Fruit fly (Drosophila melanogaster) whole organism, adult: ENCODE data around the gene CG32106.

Source experiments
- CG12768 ChIP-seq: fragments of 200-800 bp; sonication (Bioruptor generic); optimal IDR thresholded peaks from 2 replicates; lab custom pipeline; 2017; ENCODE audit warnings: missing biosample characterization, missing genetic modification characterization, mild to moderate bottlenecking, moderate library complexity, missing genetic modification reagents
- CG14711 ChIP-seq: fragments of 200-800 bp; sonication (Bioruptor generic); optimal IDR thresholded peaks from 2 replicates; lab custom pipeline; 2018; ENCODE audit warnings: missing biosample characterization, mild to moderate bottlenecking, missing genetic modification characterization, moderate library complexity
- CG5204 ChIP-seq: fragments of 200-800 bp; sonication (Bioruptor generic); optimal IDR thresholded peaks from 2 replicates; lab custom pipeline; 2016; ENCODE audit warnings: missing biosample characterization, missing genetic modification characterization
- bab1 ChIP-seq: fragments of 200-800 bp; sonication (Bioruptor generic); optimal IDR thresholded peaks from 3 replicates; lab custom pipeline; 2019; ENCODE audit warnings: missing biosample characterization, mild to moderate bottlenecking, missing genetic modification characterization, moderate library complexity
- cic ChIP-seq: fragments of 200-800 bp; sonication (Bioruptor generic); optimal IDR thresholded peaks from 2 replicates; lab custom pipeline; 2017; ENCODE audit warnings: missing biosample characterization, mild to moderate bottlenecking, missing genetic modification characterization, moderate library complexity
- cnc ChIP-seq, 2 experiments: fragments of >200 bp; optimal IDR thresholded peaks; 2 replicates each; lab custom pipeline; 2017
- toe ChIP-seq: fragments of 200-800 bp; sonication (Bioruptor generic); optimal IDR thresholded peaks from 2 replicates; lab custom pipeline; 2016; ENCODE audit warnings: missing biosample characterization, missing genetic modification characterization

DNA sequence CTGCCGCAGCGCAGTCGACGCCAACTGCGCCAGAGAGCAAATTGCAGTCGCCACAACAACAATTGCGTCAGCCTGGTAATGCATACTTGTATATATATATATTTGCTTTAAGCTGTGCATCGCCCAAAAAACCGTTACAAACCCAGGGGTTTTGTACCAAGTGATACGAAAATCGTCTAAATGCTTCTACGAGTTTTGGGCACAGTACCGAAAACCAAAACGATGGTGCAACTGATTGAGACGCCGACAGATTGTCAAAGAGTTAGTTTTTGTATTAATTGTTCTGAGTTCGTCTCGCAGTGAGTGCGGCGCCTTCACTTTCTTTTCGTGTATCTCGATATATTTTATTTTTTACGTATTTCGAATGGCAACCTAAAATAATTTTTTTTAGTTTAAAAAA is 36.3 kb upstream of the CG32106 start:
- TF ChIP-seq bab1 (GFP tag; lab: Kevin White, UChicago) = peak; percentile 44
- no peak for TF ChIP-seq CG14711
- TF ChIP-seq CG12768 = no peak
- no peak for TF ChIP-seq cnc (optimal IDR thresholded peaks at IDR 0.05; lab: Kevin White, UChicago)
- TF ChIP-seq toe (GFP tag; lab: Kevin White, UChicago) = no peak
- TF ChIP-seq cic (GFP tag; lab: Kevin White, UChicago) = no peak
- no peak for TF ChIP-seq CG5204
